Worm (Caenorhabditis elegans): ENCODE data around the gene ZK856.4.

The ZK856.4 gene

DNA sequence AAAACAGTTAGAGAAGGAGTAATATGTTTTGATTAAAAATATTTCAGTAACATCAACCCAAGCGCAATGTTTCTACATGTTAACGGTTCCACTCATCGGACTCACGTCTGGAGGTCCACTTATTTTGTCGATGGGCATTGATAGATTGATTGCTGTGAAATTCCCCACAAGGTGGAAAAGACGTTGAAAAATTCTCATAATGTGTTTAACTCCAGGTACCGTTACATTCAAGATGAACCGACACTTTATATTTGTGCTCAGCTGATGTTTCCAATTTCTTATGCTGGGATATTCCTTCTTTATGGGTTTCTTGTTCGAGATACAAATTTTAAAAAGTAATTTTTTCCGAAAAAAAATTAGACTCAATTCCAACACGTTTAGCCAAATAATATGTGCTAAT, 30.0 kb upstream of the ZK856.4 start:
- TF ChIP-seq sptf-1 (tag; optimal IDR thresholded peaks at IDR 0.05): no peak
- TF ChIP-seq nhr-237 (tag; optimal IDR thresholded peaks at IDR 0.05): no peak
- no peak for TF ChIP-seq unc-120 (tag; optimal IDR thresholded peaks at IDR 0.05; ENCODE audit: poor library complexity, severe bottlenecking)
- no peak for TF ChIP-seq ceh-83 (GFP tag; optimal IDR thresholded peaks at IDR 0.05)
- TF ChIP-seq sem-2 (GFP tag; optimal IDR thresholded peaks at IDR 0.05): no peak
- TF ChIP-seq bed-3 (GFP tag; optimal IDR thresholded peaks at IDR 0.05): no peak
- TF ChIP-seq nhr-2 (tag; optimal IDR thresholded peaks at IDR 0.05): no peak
- no peak for TF ChIP-seq M03D4.4 (tag; optimal IDR thresholded peaks at IDR 0.05)
- no peak for TF ChIP-seq drap-1 (GFP tag; optimal IDR thresholded peaks at IDR 0.05)
- no peak for TF ChIP-seq tbx-8 (GFP tag; optimal IDR thresholded peaks at IDR 0.05)
- TF ChIP-seq hlh-1 (tag; optimal IDR thresholded peaks at IDR 0.05): no peak
- TF ChIP-seq ceh-39 (tag; optimal IDR thresholded peaks at IDR 0.05): no peak
- no peak for TF ChIP-seq blmp-1 (tag; optimal IDR thresholded peaks at IDR 0.05)
- no peak for TF ChIP-seq ham-2 (GFP tag; optimal IDR thresholded peaks at IDR 0.05)
- no peak for TF ChIP-seq pha-4 (tag; optimal IDR thresholded peaks at IDR 0.05)
- TF ChIP-seq lsy-2 (tag; optimal IDR thresholded peaks at IDR 0.05): no peak

DNA sequence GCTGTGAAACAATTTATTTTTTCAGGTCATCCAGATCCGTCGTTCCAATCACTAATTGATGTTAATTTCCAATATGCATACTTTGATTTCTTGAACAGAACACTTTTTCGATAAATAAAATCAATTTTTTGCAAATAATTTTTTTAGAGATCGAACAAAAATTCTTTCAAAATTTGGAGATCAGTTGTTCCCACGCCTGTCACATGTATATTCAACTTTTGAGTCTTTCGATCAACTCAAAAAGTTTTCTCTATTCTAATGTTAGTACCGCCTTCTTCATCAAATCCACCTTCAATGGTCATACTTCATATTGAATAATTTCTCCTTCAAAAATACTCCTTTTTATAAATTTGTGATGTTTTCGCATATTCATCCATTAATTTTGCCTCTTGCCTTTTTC, 28.4 kb upstream of the ZK856.4 start, which contains the start of gene srsx-29:
srsx-29 (plus strand) TSS at position 301 of the 400 bp plus-strand sequence.
- no peak for TF ChIP-seq hlh-1 (tag; optimal IDR thresholded peaks at IDR 0.05)
- no peak for TF ChIP-seq unc-120 (tag; optimal IDR thresholded peaks at IDR 0.05; ENCODE audit: poor library complexity, severe bottlenecking)
- no peak for TF ChIP-seq nhr-237 (tag; optimal IDR thresholded peaks at IDR 0.05)
- no peak for TF ChIP-seq M03D4.4 (tag; optimal IDR thresholded peaks at IDR 0.05)
- TF ChIP-seq bed-3 (GFP tag; optimal IDR thresholded peaks at IDR 0.05): no peak
- no peak for TF ChIP-seq elt-3 (tag; optimal IDR thresholded peaks at IDR 0.05)
- no peak for TF ChIP-seq drap-1 (GFP tag; optimal IDR thresholded peaks at IDR 0.05)
- TF ChIP-seq ceh-39 (tag; optimal IDR thresholded peaks at IDR 0.05): no peak
- TF ChIP-seq unc-39 (tag; optimal IDR thresholded peaks at IDR 0.05): no peak
- TF ChIP-seq mls-2 (tag; optimal IDR thresholded peaks at IDR 0.05): no peak
- no peak for TF ChIP-seq zip-8 (tag; optimal IDR thresholded peaks at IDR 0.05)
- TF ChIP-seq ham-2 (GFP tag; optimal IDR thresholded peaks at IDR 0.05): no peak
- TF ChIP-seq unc-62 (GFP tag; optimal IDR thresholded peaks at IDR 0.05): no peak
- no peak for TF ChIP-seq tbx-8 (GFP tag; optimal IDR thresholded peaks at IDR 0.05)
- no peak for TF ChIP-seq ces-1 (GFP tag; optimal IDR thresholded peaks at IDR 0.05)

DNA sequence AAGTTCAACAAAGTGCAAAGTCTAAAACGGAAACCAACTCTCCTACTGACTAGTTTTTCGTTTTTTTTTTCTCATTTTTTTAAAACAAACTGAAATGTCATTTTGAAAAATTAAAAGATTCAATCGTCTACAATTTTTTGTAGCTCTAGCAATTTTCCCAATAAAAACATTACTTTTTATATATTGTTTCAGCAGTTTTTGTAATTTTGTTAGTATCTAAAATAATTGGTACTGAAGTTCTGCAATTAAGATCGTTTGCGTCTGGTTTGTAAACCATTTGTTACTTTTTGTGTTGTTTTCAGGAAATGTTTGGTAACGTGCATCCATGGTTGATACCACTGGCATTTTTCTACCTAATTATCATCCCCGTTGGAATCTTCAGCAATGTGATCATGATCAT, 24.6 kb upstream of the ZK856.4 start, which contains the start of gene srsx-30:
srsx-30 (plus strand) TSS at position 301 of the 400 bp plus-strand sequence.
- TF ChIP-seq unc-120 (tag; optimal IDR thresholded peaks at IDR 0.05; ENCODE audit: poor library complexity, severe bottlenecking): no peak
- TF ChIP-seq ces-1 (GFP tag; optimal IDR thresholded peaks at IDR 0.05): no peak
- no peak for TF ChIP-seq elt-1 (tag; optimal IDR thresholded peaks at IDR 0.05; ENCODE audit: borderline replicate concordance, insufficient read depth)
- TF ChIP-seq tbx-8 (GFP tag; optimal IDR thresholded peaks at IDR 0.05): no peak
- TF ChIP-seq nhr-2 (tag; optimal IDR thresholded peaks at IDR 0.05): no peak

DNA sequence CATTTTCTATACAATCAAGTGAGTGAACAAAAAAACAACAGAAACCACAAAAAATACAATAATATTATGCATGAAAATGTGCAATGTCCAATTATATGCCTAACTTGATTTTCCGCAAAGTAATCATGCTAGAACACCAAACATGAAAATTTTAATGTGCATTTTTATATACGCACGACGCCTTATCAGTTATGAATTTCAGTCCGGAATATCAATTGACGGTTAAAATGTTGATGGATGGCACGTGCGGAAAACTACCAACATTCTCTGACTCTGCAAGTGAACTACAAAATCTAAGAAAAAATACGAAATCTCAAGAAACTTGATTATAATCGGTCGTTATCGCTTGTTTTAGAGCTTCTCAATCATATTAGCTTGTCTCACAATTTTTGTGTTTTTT, 23.1 kb upstream of the ZK856.4 start:
- TF ChIP-seq cnd-1 (tag; optimal IDR thresholded peaks at IDR 0.05) (no peak), flh-1 (GFP tag; optimal IDR thresholded peaks at IDR 0.05) (no peak), nhr-28 (tag; optimal IDR thresholded peaks at IDR 0.05) (no peak), lin-32 (GFP tag; optimal IDR thresholded peaks at IDR 0.05) (no peak)

DNA sequence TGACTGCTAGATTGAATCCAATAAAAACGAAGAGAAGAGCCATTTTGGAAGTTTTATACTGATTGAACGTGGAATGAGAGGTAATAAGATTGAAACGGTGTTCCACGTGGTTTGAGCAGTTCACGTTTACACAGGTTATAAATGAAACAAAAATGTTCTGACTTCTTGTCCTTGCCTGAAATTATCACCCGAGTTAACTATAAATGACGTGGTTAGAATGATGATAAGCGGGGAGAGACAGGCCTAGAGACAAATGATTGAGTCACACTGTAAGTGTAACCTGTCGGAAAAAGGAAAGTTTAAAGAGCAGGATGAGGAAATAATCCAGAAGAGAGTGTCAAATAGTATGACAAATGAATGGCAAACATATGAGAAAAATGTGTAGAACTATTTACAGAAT, 22.1 kb upstream of the ZK856.4 start, which contains the start of gene C51E3.10:
C51E3.10 (minus strand) TSS at position 181 of the 400 bp plus-strand sequence.
- TF ChIP-seq ceh-83 (GFP tag; optimal IDR thresholded peaks at IDR 0.05): no peak

DNA sequence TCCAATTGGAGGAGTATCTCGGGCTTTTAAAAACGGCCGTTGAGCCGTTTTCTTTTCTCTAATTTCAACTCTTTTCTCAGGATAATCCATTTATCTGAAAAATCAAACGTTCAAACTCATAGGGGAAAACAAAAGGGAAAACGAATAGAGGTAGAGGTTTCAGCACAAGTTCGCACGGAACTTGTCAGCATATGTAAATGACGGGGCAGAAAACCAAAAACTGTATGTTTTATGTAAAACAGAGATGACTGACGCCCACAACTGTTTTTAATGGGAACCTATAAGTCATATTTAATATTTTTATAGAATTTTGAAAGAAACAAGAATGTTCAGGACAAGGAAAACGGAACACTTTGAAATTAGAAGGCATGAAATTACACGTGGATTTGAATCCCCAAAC, 16.7 kb upstream of the ZK856.4 start, which contains the start of gene C51E3.6:
C51E3.6 (minus strand) TSS at position 101 of the 400 bp plus-strand sequence.
- TF ChIP-seq pha-4 (tag; optimal IDR thresholded peaks at IDR 0.05): no peak
- TF ChIP-seq flh-1 (GFP tag; optimal IDR thresholded peaks at IDR 0.05): no peak
- TF ChIP-seq ceh-39 (tag; optimal IDR thresholded peaks at IDR 0.05): no peak
- TF ChIP-seq ceh-83 (GFP tag; optimal IDR thresholded peaks at IDR 0.05): no peak
- TF ChIP-seq ham-2 (GFP tag; optimal IDR thresholded peaks at IDR 0.05): no peak
- TF ChIP-seq lin-13 (tag; optimal IDR thresholded peaks at IDR 0.05): no peak
- TF ChIP-seq ztf-11 (tag; optimal IDR thresholded peaks at IDR 0.05): no peak
- no peak for TF ChIP-seq zip-8 (tag; optimal IDR thresholded peaks at IDR 0.05)
